Fruit fly (Drosophila melanogaster) whole organism, embryonic: ENCODE results near the gene yellow-e2.
A peak's percentile ranks its signal among the peaks of the same experiment; 100 is the strongest.

Experiments
- B-H1 ChIP-seq: fragments of 200-800 bp; sonication (Bioruptor generic); IDR thresholded peaks from 3 replicates; pipeline ENCODE4 v1.3.6; 2022; ENCODE audit warnings: missing biosample characterization, missing genetic modification characterization
- Bdp1 ChIP-seq: fragments of 200-800 bp; sonication (Bioruptor generic); optimal IDR thresholded peaks from 3 replicates; lab custom pipeline; 2016; ENCODE audit warnings: missing biosample characterization, missing genetic modification characterization
- Bgb ChIP-seq: fragments of 200-800 bp; sonication (Bioruptor generic); IDR thresholded peaks from 2 replicates; pipeline ENCODE4 v1.3.6; 2022; ENCODE audit warnings: missing biosample characterization, missing genetic modification characterization; ENCODE audit not compliant: partially characterized antibody
- CG12071 ChIP-seq: fragments of 200-800 bp; sonication (Bioruptor generic); optimal IDR thresholded peaks from 3 replicates; lab custom pipeline; 2018; ENCODE audit warnings: missing biosample characterization, mild to moderate bottlenecking, missing genetic modification characterization
- CG12391 ChIP-seq: fragments of 200-800 bp; sonication (Bioruptor generic); optimal IDR thresholded peaks from 3 replicates; lab custom pipeline; 2018; ENCODE audit warnings: missing biosample characterization, mild to moderate bottlenecking, missing genetic modification characterization, moderate library complexity
- CG12942 ChIP-seq: fragments of 200-800 bp; sonication (Bioruptor generic); optimal IDR thresholded peaks from 3 replicates; lab custom pipeline; 2016; ENCODE audit warnings: missing biosample characterization, missing genetic modification characterization
- CG13894 ChIP-seq: fragments of 200-800 bp; sonication (Bioruptor generic); optimal IDR thresholded peaks from 3 replicates; lab custom pipeline; 2018; ENCODE audit warnings: missing biosample characterization, mild to moderate bottlenecking, missing genetic modification characterization, moderate library complexity
- CG14014 ChIP-seq: fragments of 200-800 bp; sonication (Bioruptor generic); IDR thresholded peaks from 2 replicates; pipeline ENCODE4 v1.3.6; 2022; ENCODE audit warnings: missing biosample characterization, missing genetic modification characterization
- CG15514 ChIP-seq: fragments of 200-800 bp; sonication (Bioruptor generic); optimal IDR thresholded peaks from 3 replicates; lab custom pipeline; 2017; ENCODE audit warnings: missing biosample characterization, missing genetic modification characterization, mild to moderate bottlenecking, moderate library complexity, missing genetic modification reagents
- CG1602 ChIP-seq: fragments of 200-800 bp; sonication (Bioruptor generic); optimal IDR thresholded peaks from 3 replicates; lab custom pipeline; 2016; ENCODE audit warnings: missing biosample characterization, missing genetic modification characterization
- CG16779 ChIP-seq: fragments of 200-800 bp; sonication (Bioruptor generic); IDR thresholded peaks from 2 replicates; pipeline ENCODE4 v1.3.6; 2022; ENCODE audit warnings: missing biosample characterization, missing genetic modification characterization
- CG2120 ChIP-seq: fragments of 200-800 bp; sonication (Bioruptor generic); optimal IDR thresholded peaks from 3 replicates; lab custom pipeline; 2016; ENCODE audit warnings: missing biosample characterization, missing genetic modification characterization
- CG2199 ChIP-seq: fragments of 200-800 bp; sonication (Bioruptor generic); IDR thresholded peaks from 3 replicates; pipeline ENCODE4 v1.3.6; 2022; ENCODE audit warnings: missing biosample characterization, missing genetic modification characterization
- CG2202 ChIP-seq: fragments of 200-800 bp; sonication (Bioruptor generic); optimal IDR thresholded peaks from 2 replicates; lab custom pipeline; 2018; ENCODE audit warnings: missing biosample characterization, mild to moderate bottlenecking, missing genetic modification characterization
- CG3995 ChIP-seq: fragments of 200-800 bp; sonication (Bioruptor generic); optimal IDR thresholded peaks from 3 replicates; lab custom pipeline; 2016; ENCODE audit warnings: missing biosample characterization, missing genetic modification characterization
- CG4707 ChIP-seq: fragments of 200-800 bp; sonication (Bioruptor generic); optimal IDR thresholded peaks from 2 replicates; lab custom pipeline; 2018; ENCODE audit warnings: missing biosample characterization, mild to moderate bottlenecking, missing genetic modification characterization, moderate library complexity
- CG4730 ChIP-seq: fragments of 200-800 bp; sonication (Bioruptor generic); IDR thresholded peaks from 2 replicates; pipeline ENCODE4 v1.3.6; 2022; ENCODE audit warnings: missing biosample characterization, missing genetic modification characterization
- CG5245 ChIP-seq: fragments of 200-800 bp; sonication (Bioruptor generic); optimal IDR thresholded peaks from 3 replicates; lab custom pipeline; 2016; ENCODE audit warnings: missing biosample characterization, missing genetic modification characterization
- CG6654 ChIP-seq: fragments of 200-800 bp; sonication (Bioruptor generic); optimal IDR thresholded peaks from 2 replicates; lab custom pipeline; 2017; ENCODE audit warnings: missing biosample characterization, mild to moderate bottlenecking, missing genetic modification characterization
- CG6854 ChIP-seq: fragments of 200-800 bp; sonication (Bioruptor generic); optimal IDR thresholded peaks from 3 replicates; lab custom pipeline; 2017; ENCODE audit warnings: missing biosample characterization, mild to moderate bottlenecking, missing genetic modification characterization
- CG8281 ChIP-seq: fragments of 200-800 bp; sonication (Bioruptor generic); optimal IDR thresholded peaks from 2 replicates; lab custom pipeline; 2018; ENCODE audit warnings: missing biosample characterization, mild to moderate bottlenecking, missing genetic modification characterization, moderate library complexity
- CG8388 ChIP-seq: fragments of 200-800 bp; sonication (Bioruptor generic); optimal IDR thresholded peaks from 2 replicates; lab custom pipeline; 2019; ENCODE audit warnings: missing biosample characterization, mild to moderate bottlenecking, missing genetic modification characterization, moderate library complexity
- CG8924 ChIP-seq: fragments of 200-800 bp; optimal IDR thresholded peaks from 3 replicates; lab custom pipeline; 2019; ENCODE audit warnings: missing biosample characterization, mild to moderate bottlenecking, missing genetic modification characterization, moderate library complexity
- CG8944 ChIP-seq: fragments of 200-800 bp; sonication (Bioruptor generic); optimal IDR thresholded peaks from 3 replicates; lab custom pipeline; 2016; ENCODE audit warnings: missing biosample characterization, missing genetic modification characterization
- Dip2 ChIP-seq: fragments of 200-800 bp; sonication (Bioruptor generic); IDR thresholded peaks from 2 replicates; pipeline ENCODE4 v1.3.6; 2022; ENCODE audit warnings: missing biosample characterization, missing genetic modification characterization
- Doc2 ChIP-seq: fragments of 200-800 bp; sonication (Bioruptor generic); IDR thresholded peaks from 2 replicates; pipeline ENCODE4 v1.3.6; 2022; ENCODE audit warnings: missing biosample characterization, missing genetic modification characterization
- Drgx ChIP-seq: fragments of 200-800 bp; sonication (Bioruptor generic); IDR thresholded peaks from 2 replicates; pipeline ENCODE4 v1.3.6; 2022; ENCODE audit warnings: missing biosample characterization, missing genetic modification characterization
- Ets97D ChIP-seq: fragments of 200-800 bp; sonication (Bioruptor generic); optimal IDR thresholded peaks from 3 replicates; lab custom pipeline; 2016; ENCODE audit warnings: missing biosample characterization, missing genetic modification characterization
- Hmx ChIP-seq: fragments of 200-800 bp; sonication (Bioruptor generic); optimal IDR thresholded peaks from 2 replicates; lab custom pipeline; 2016; ENCODE audit warnings: missing biosample characterization, missing genetic modification characterization
- Nf-YB ChIP-seq: fragments of 200-800 bp; sonication (Bioruptor generic); optimal IDR thresholded peaks from 3 replicates; lab custom pipeline; 2019; ENCODE audit warnings: missing biosample characterization, mild to moderate bottlenecking, missing genetic modification characterization, moderate library complexity
- PHDP ChIP-seq: fragments of 200-800 bp; sonication (Bioruptor generic); optimal IDR thresholded peaks from 3 replicates; lab custom pipeline; 2018; ENCODE audit warnings: missing biosample characterization, mild to moderate bottlenecking, missing genetic modification characterization, moderate library complexity
- Sox100B ChIP-seq: fragments of 200-800 bp; sonication (Bioruptor generic); optimal IDR thresholded peaks from 3 replicates; lab custom pipeline; 2018; ENCODE audit warnings: missing biosample characterization, mild to moderate bottlenecking, missing genetic modification characterization
- Sry-δ ChIP-seq: fragments of 200-800 bp; sonication (Bioruptor generic); optimal IDR thresholded peaks from 2 replicates; lab custom pipeline; 2016; ENCODE audit warnings: missing biosample characterization, missing genetic modification characterization
- Tbp ChIP-seq: fragments of >200 bp; optimal IDR thresholded peaks from 2 replicates; lab custom pipeline; 2018; ENCODE audit warnings: missing biosample characterization, missing genetic modification characterization
- Trl ChIP-seq, 3 experiments: fragments of >200 bp in 2 of 3; fragments of 200-800 bp in 1 of 3; sonication (Bioruptor generic) in 1 of 3; optimal IDR thresholded peaks; 2 replicates in 1 of 3; 3 replicates in 2 of 3; lab custom pipeline; 2016 to 2017; ENCODE audit warnings: missing biosample characterization in 1 of 3, missing genetic modification characterization in 1 of 3
- aop ChIP-seq: fragments of 200-800 bp; sonication (Bioruptor generic); IDR thresholded peaks from 2 replicates; pipeline ENCODE4 v1.3.6; 2022; ENCODE audit warnings: missing biosample characterization, missing genetic modification characterization
- bab2 ChIP-seq: fragments of 200-800 bp; sonication (Bioruptor generic); optimal IDR thresholded peaks from 2 replicates; lab custom pipeline; 2016; ENCODE audit warnings: missing biosample characterization, missing genetic modification characterization
- btn ChIP-seq: fragments of 200-800 bp; sonication (Bioruptor generic); optimal IDR thresholded peaks from 2 replicates; lab custom pipeline; 2016; ENCODE audit warnings: missing biosample characterization, missing genetic modification characterization
- chn ChIP-seq: fragments of 200-800 bp; sonication (Bioruptor generic); optimal IDR thresholded peaks from 2 replicates; lab custom pipeline; 2016; ENCODE audit warnings: missing biosample characterization, missing genetic modification characterization
- dmrt11E ChIP-seq: fragments of 200-800 bp; sonication (Bioruptor generic); optimal IDR thresholded peaks from 3 replicates; lab custom pipeline; 2018; ENCODE audit warnings: missing biosample characterization, mild to moderate bottlenecking, missing genetic modification characterization, moderate library complexity
- fru ChIP-seq: fragments of >200 bp; optimal IDR thresholded peaks from 2 replicates; lab custom pipeline; 2017
- gce ChIP-seq: fragments of 200-800 bp; sonication (Bioruptor generic); IDR thresholded peaks from 3 replicates; pipeline ENCODE4 v1.3.6; 2022; ENCODE audit warnings: missing biosample characterization, missing genetic modification characterization
- h ChIP-seq: fragments of >200 bp; optimal IDR thresholded peaks from 2 replicates; lab custom pipeline; 2017
- hbn ChIP-seq: fragments of 200-800 bp; sonication (Bioruptor generic); IDR thresholded peaks from 2 replicates; pipeline ENCODE4 v1.3.6; 2022; ENCODE audit warnings: missing biosample characterization, missing genetic modification characterization; ENCODE audit not compliant: partially characterized antibody
- pfk ChIP-seq: fragments of 200-800 bp; sonication (Bioruptor generic); optimal IDR thresholded peaks from 2 replicates; lab custom pipeline; 2018; ENCODE audit warnings: missing biosample characterization, mild to moderate bottlenecking, missing genetic modification characterization, moderate library complexity
- rib ChIP-seq: fragments of 200-800 bp; sonication (Bioruptor generic); IDR thresholded peaks from 2 replicates; pipeline ENCODE4 v1.3.6; 2022; ENCODE audit warnings: missing biosample characterization, missing genetic modification characterization
- row ChIP-seq: fragments of 200-800 bp; sonication (Bioruptor generic); IDR thresholded peaks from 3 replicates; pipeline ENCODE4 v1.3.6; 2022; ENCODE audit warnings: missing biosample characterization, missing genetic modification characterization
- slou ChIP-seq: fragments of 200-800 bp; sonication (Bioruptor generic); optimal IDR thresholded peaks from 3 replicates; lab custom pipeline; 2016; ENCODE audit warnings: missing biosample characterization, missing genetic modification characterization
- so ChIP-seq: fragments of 200-800 bp; sonication (Bioruptor generic); IDR thresholded peaks from 3 replicates; pipeline ENCODE4 v1.3.6; 2022; ENCODE audit warnings: missing biosample characterization, missing genetic modification characterization
- tll ChIP-seq, 2 experiments: fragments of 200-800 bp in 1 of 2; fragments of >200 bp in 1 of 2; sonication (Bioruptor generic) in 1 of 2; optimal IDR thresholded peaks; 2 replicates each; lab custom pipeline; 2017 to 2019; ENCODE audit warnings: missing biosample characterization in 2 of 2, missing genetic modification characterization in 2 of 2, mild to moderate bottlenecking in 1 of 2, moderate library complexity in 1 of 2
- yki ChIP-seq: fragments of >200 bp; optimal IDR thresholded peaks from 3 replicates; lab custom pipeline; 2018
- z ChIP-seq: fragments of 200-800 bp; sonication (Bioruptor generic); IDR thresholded peaks from 3 replicates; pipeline ENCODE4 v1.3.6; 2022; ENCODE audit warnings: missing biosample characterization, missing genetic modification characterization

yellow-e2 gene

DNA sequence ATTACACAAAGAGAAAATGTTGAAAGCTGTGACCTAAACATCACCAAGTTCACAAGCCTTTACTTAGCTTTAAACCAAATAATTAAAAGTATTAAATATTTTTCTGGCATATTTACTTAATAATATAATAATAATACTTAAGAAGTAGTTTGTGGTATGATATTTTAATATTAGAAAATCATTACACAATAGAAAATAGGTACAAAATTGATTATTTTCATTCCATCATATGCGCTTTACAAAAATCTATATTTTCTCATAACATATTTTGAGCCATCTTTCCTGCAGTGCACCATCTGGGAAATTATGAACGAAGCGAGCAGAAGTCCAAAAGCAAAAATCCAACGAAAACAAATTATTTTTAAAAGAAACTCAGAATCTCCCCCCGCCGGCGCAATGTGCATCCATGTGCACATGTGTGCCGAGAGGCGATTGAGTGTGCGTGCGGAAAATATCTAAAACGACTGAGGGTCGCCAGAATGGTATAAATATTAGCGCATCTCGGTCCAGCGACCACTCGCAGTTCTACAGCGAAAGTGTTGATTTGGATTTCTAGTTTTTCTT, 18.8 kb upstream of the yellow-e2 start, which contains the start of gene Act87E (continued):
- TF ChIP-seq Bdp1 (GFP tag; lab: Kevin White, UChicago) (no peak), btn (GFP tag; lab: Kevin White, UChicago) (no peak), Bgb (no peak), Dip2 (GFP tag; lab: Robert Waterston, UW) (no peak), CG5245 (no peak), CG12071 (GFP tag; lab: Kevin White, UChicago) (no peak), CG16779 (no peak), CG8388 (GFP tag; lab: Kevin White, UChicago) (peak; percentile 66), Ets97D (GFP tag; lab: Kevin White, UChicago) (no peak), CG12942 (peak; percentile 42), tll (GFP tag; optimal IDR thresholded peaks at IDR 0.05; lab: Kevin White, UChicago) (no peak), CG4707 (GFP tag; lab: Kevin White, UChicago) (no peak), Trl (optimal IDR thresholded peaks at IDR 0.05; lab: Kevin White, UChicago) (no peak), Trl (GFP tag; optimal IDR thresholded peaks at IDR 0.05; lab: Kevin White, UChicago) (no peak), yki (lab: Kevin White, UChicago) (no peak), Sox100B (GFP tag; lab: Kevin White, UChicago) (peak; percentile 85), PHDP (peak; percentile 67), CG4730 (GFP tag; lab: Robert Waterston, UW) (0 out of 2 replicates have a peak, but pooled peaks have one; percentile 19), Doc2 (GFP tag; lab: Robert Waterston, UW) (no peak), CG1602 (peak; percentile 41), slou (GFP tag; lab: Kevin White, UChicago) (no peak), Nf-YB (GFP tag; lab: Kevin White, UChicago) (peak; percentile 47), CG15514 (GFP tag; lab: Kevin White, UChicago) (no peak), chn (GFP tag; lab: Kevin White, UChicago) (peak; percentile 0), rib (GFP tag; lab: Robert Waterston, UW) (no peak), so (peak; percentile 38; the same call in 1 of the 3 replicates), CG6854 (no peak), fru (no peak), Hmx (GFP tag; lab: Kevin White, UChicago) (no peak), B-H1 (no peak), pfk (GFP tag; lab: Kevin White, UChicago) (no peak), CG8944 (GFP tag; lab: Kevin White, UChicago) (no peak), CG3995 (GFP tag; lab: Kevin White, UChicago) (no peak), Tbp (no peak), CG8281 (peak; percentile 34), hbn (GFP tag; lab: Robert Waterston, UW) (no peak), dmrt11E (tag; lab: Kevin White, UChicago) (peak; percentile 84), Drgx (GFP tag; lab: Robert Waterston, UW) (peak; percentile 13; the same call in 1 of the 2 replicates), Sry-δ (GFP tag; lab: Kevin White, UChicago) (no peak), CG8924 (tag; lab: Kevin White, UChicago) (peak; percentile 84), CG13894 (tag; lab: Kevin White, UChicago) (no peak), row (GFP tag; lab: Robert Waterston, UW) (peak; percentile 71), CG2202 (tag; lab: Kevin White, UChicago) (peak; percentile 42), CG2120 (GFP tag; lab: Kevin White, UChicago) (no peak), h (no peak), CG2199 (GFP tag; lab: Robert Waterston, UW) (no peak), CG14014 (0 out of 2 replicates have a peak, but pooled peaks have one; percentile 19), bab2 (no peak), z (GFP tag; lab: Robert Waterston, UW) (no peak), CG6654 (GFP tag; lab: Kevin White, UChicago) (peak; percentile 14), aop (GFP tag; lab: Robert Waterston, UW) (no peak), CG12391 (tag; lab: Kevin White, UChicago) (peak; percentile 76), gce (no peak)
